Fruit fly (Drosophila melanogaster) whole organism, wandering third instar larva: ENCODE measurements around the gene Btk.

Experiments
- CrebA ChIP-seq: fragments of 200-800 bp; sonication (Bioruptor generic); optimal IDR thresholded peaks from 2 replicates; lab custom pipeline; 2016; ENCODE audit warnings: missing biosample characterization, mild to moderate bottlenecking, missing genetic modification characterization, borderline replicate concordance
- Dfd ChIP-seq: fragments of >200 bp; optimal IDR thresholded peaks from 2 replicates; lab custom pipeline; 2017; ENCODE audit warnings: missing biosample characterization, missing genetic modification characterization
- Hr78 ChIP-seq: fragments of >200 bp; optimal IDR thresholded peaks from 2 replicates; lab custom pipeline; 2017; ENCODE audit warnings: missing biosample characterization, missing genetic modification characterization
- Myc ChIP-seq: fragments of >200 bp; optimal IDR thresholded peaks from 2 replicates; lab custom pipeline; 2017
- Rel ChIP-seq, 2 experiments: fragments of 200-800 bp; sonication (Bioruptor generic) in 1 of 2; optimal IDR thresholded peaks; 2 replicates in 1 of 2; 3 replicates in 1 of 2; lab custom pipeline; 2016 to 2019; ENCODE audit warnings: mild to moderate bottlenecking in 2 of 2, missing biosample characterization in 2 of 2, missing genetic modification characterization in 2 of 2, moderate library complexity in 1 of 2
- fru ChIP-seq: fragments of 200-800 bp; sonication (Bioruptor generic); optimal IDR thresholded peaks from 3 replicates; lab custom pipeline; 2016; ENCODE audit warnings: missing biosample characterization, mild to moderate bottlenecking, missing genetic modification characterization
- jim ChIP-seq: fragments of 175-275, 200-325 bp; sonication (Bioruptor generic); optimal IDR thresholded peaks from 2 replicates; lab custom pipeline; 2016; ENCODE audit warnings: missing biosample characterization, mild to moderate bottlenecking, missing genetic modification characterization
- lola ChIP-seq: fragments of >200 bp; optimal IDR thresholded peaks from 2 replicates; lab custom pipeline; 2017; ENCODE audit warnings: missing biosample characterization, missing genetic modification characterization
- pan ChIP-seq: fragments of >200 bp; optimal IDR thresholded peaks from 2 replicates; lab custom pipeline; 2017

- no peak for TF ChIP-seq Rel (GFP tag; optimal IDR thresholded peaks at IDR 0.05; lab: Kevin White, UChicago)
- no peak for TF ChIP-seq Rel (tag; optimal IDR thresholded peaks at IDR 0.05; lab: Kevin White, UChicago)
- peak; percentile 2 for TF ChIP-seq Myc (lab: Kevin White, UChicago)
- no peak for TF ChIP-seq jim (GFP tag; lab: Kevin White, UChicago)
- TF ChIP-seq Hr78 (GFP tag; lab: Kevin White, UChicago): no peak
- TF ChIP-seq lola (GFP tag; lab: Kevin White, UChicago): no peak
- TF ChIP-seq Dfd (GFP tag; lab: Kevin White, UChicago): no peak
- TF ChIP-seq pan (lab: Kevin White, UChicago): no peak
- TF ChIP-seq CrebA (GFP tag; lab: Kevin White, UChicago): no peak
- no peak for TF ChIP-seq fru (GFP tag; lab: Kevin White, UChicago)
Measured at dm6 chr2L:8334705-8335104, 33.8 kb upstream of the Btk start.
